Fruit fly (Drosophila melanogaster): Measurements from ENCODE around the gene CG14377.

CG14377 gene

DNA sequence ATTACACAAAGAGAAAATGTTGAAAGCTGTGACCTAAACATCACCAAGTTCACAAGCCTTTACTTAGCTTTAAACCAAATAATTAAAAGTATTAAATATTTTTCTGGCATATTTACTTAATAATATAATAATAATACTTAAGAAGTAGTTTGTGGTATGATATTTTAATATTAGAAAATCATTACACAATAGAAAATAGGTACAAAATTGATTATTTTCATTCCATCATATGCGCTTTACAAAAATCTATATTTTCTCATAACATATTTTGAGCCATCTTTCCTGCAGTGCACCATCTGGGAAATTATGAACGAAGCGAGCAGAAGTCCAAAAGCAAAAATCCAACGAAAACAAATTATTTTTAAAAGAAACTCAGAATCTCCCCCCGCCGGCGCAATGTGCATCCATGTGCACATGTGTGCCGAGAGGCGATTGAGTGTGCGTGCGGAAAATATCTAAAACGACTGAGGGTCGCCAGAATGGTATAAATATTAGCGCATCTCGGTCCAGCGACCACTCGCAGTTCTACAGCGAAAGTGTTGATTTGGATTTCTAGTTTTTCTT lies 27.9 kb downstream of the CG14377 start, which contains the start of gene Act87E (continued):
- 0 out of 2 replicates have a peak, but pooled peaks have one; percentile 19 for TF ChIP-seq CG14014 (GFP tag; IDR thresholded peaks at IDR 0.05)
- peak; percentile 23 for TF ChIP-seq NfI (GFP tag; optimal IDR thresholded peaks at IDR 0.05)
- TF ChIP-seq disco-r (GFP tag; optimal IDR thresholded peaks at IDR 0.05), result no peak
- no peak for TF ChIP-seq Bgb (GFP tag; IDR thresholded peaks at IDR 0.05; ENCODE audit: partially characterized antibody)
- TF ChIP-seq trem (tag; optimal IDR thresholded peaks at IDR 0.05), result peak; percentile 64
- peak; percentile 86 for TF ChIP-seq phol (tag; optimal IDR thresholded peaks at IDR 0.05)
- peak; percentile 61 for TF ChIP-seq lmd (GFP tag; IDR thresholded peaks at IDR 0.05)
- TF ChIP-seq scrt (GFP tag; optimal IDR thresholded peaks at IDR 0.05), result peak; percentile 35
- no peak for TF ChIP-seq Dip2 (GFP tag; IDR thresholded peaks at IDR 0.05)
- peak; percentile 75 for TF ChIP-seq Oli (tag; optimal IDR thresholded peaks at IDR 0.05)
- TF ChIP-seq D (optimal IDR thresholded peaks at IDR 0.05), result no peak
- peak; percentile 67 for TF ChIP-seq D (GFP tag; optimal IDR thresholded peaks at IDR 0.05)
- TF ChIP-seq lilli (GFP tag; optimal IDR thresholded peaks at IDR 0.05), result no peak
- TF ChIP-seq org-1 (GFP tag; optimal IDR thresholded peaks at IDR 0.05), result peak; percentile 55
- peak; percentile 54 for TF ChIP-seq CG10209 (GFP tag; optimal IDR thresholded peaks at IDR 0.05)
- no peak for TF ChIP-seq CG10321 (GFP tag; IDR thresholded peaks at IDR 0.05)
- TF ChIP-seq tx (GFP tag; optimal IDR thresholded peaks at IDR 0.05), result no peak
- TF ChIP-seq CG11093 (GFP tag; IDR thresholded peaks at IDR 0.05), result 0 out of 3 replicates have a peak, but pooled peaks have one; percentile 29
- TF ChIP-seq CG8924 (tag; optimal IDR thresholded peaks at IDR 0.05), result peak; percentile 84
- TF ChIP-seq CG18619 (GFP tag; optimal IDR thresholded peaks at IDR 0.05), result peak; percentile 59
- TF ChIP-seq PHDP (tag; optimal IDR thresholded peaks at IDR 0.05), result peak; percentile 67
- no peak for TF ChIP-seq nau (GFP tag; optimal IDR thresholded peaks at IDR 0.05)
- peak; percentile 84 for TF ChIP-seq CG14710 (tag; optimal IDR thresholded peaks at IDR 0.05)
- TF ChIP-seq bsh (GFP tag; optimal IDR thresholded peaks at IDR 0.05), result peak in 1 of 2 experiments; percentile 68
- TF ChIP-seq CG12236 (GFP tag; optimal IDR thresholded peaks at IDR 0.05), result no peak
- no peak for TF ChIP-seq CG7987 (GFP tag; optimal IDR thresholded peaks at IDR 0.05)
- TF ChIP-seq Lim3 (GFP tag; IDR thresholded peaks at IDR 0.05), result no peak
- peak; percentile 14 for TF ChIP-seq CG6654 (GFP tag; optimal IDR thresholded peaks at IDR 0.05)
- no peak for TF ChIP-seq cad (GFP tag; optimal IDR thresholded peaks at IDR 0.05)
- no peak for TF ChIP-seq CG11696 (GFP tag; IDR thresholded peaks at IDR 0.05)
- peak; percentile 2 for TF ChIP-seq CG10147 (GFP tag; optimal IDR thresholded peaks at IDR 0.05)
- TF ChIP-seq twi (tag; optimal IDR thresholded peaks at IDR 0.05), result peak; percentile 98
- no peak for TF ChIP-seq dm (GFP tag; optimal IDR thresholded peaks at IDR 0.05)
- TF ChIP-seq CG13894 (tag; optimal IDR thresholded peaks at IDR 0.05), result no peak
- TF ChIP-seq usp (GFP tag; optimal IDR thresholded peaks at IDR 0.05), result no peak
- peak in 1 of 2 experiments; percentile 60 for TF ChIP-seq Hr78 (GFP tag; optimal IDR thresholded peaks at IDR 0.05)
- TF ChIP-seq tgo (GFP tag; IDR thresholded peaks at IDR 0.05), result peak; percentile 44; the same call in 1 of the 3 replicates
- TF ChIP-seq Bdp1 (GFP tag; optimal IDR thresholded peaks at IDR 0.05), result no peak
- peak; percentile 41 for TF ChIP-seq Spps (tag; optimal IDR thresholded peaks at IDR 0.05)
- no peak for TF ChIP-seq bab2 (GFP tag; optimal IDR thresholded peaks at IDR 0.05)
- TF ChIP-seq ranshi (GFP tag; IDR thresholded peaks at IDR 0.05), result no peak; the same call in 1 of the 2 replicates
- peak; percentile 47; the same call in 1 of the 3 replicates for TF ChIP-seq croc (GFP tag; conservative IDR thresholded peaks at IDR 0.05)
- peak; percentile 27 for TF ChIP-seq Deaf1 (tag; optimal IDR thresholded peaks at IDR 0.05)
- TF ChIP-seq salm (tag; optimal IDR thresholded peaks at IDR 0.05), result peak; percentile 71
- TF ChIP-seq E2f2 (GFP tag; IDR thresholded peaks at IDR 0.05), result no peak
- peak; percentile 50 for TF ChIP-seq sqz (GFP tag; optimal IDR thresholded peaks at IDR 0.05)
- no peak for TF ChIP-seq CG3726 (GFP tag; IDR thresholded peaks at IDR 0.05)
- TF ChIP-seq p53 (GFP tag; optimal IDR thresholded peaks at IDR 0.05), result no peak
- no peak for TF ChIP-seq Mrtf (GFP tag; IDR thresholded peaks at IDR 0.05)
- TF ChIP-seq rib (GFP tag; IDR thresholded peaks at IDR 0.05), result no peak
- TF ChIP-seq CG4854 (GFP tag; optimal IDR thresholded peaks at IDR 0.05), result no peak
